Worm (Caenorhabditis elegans) whole organism, young adult: ENCODE measurements around the gene C33H5.2.

ENCODE experiments used
- B0336.3 ChIP-seq: fragments of 200-800 bp; sonication (Bioruptor generic); IDR thresholded peaks from 2 replicates; pipeline ENCODE4 v1.3.6; 2022; ENCODE audit warnings: missing genetic modification characterization, missing compliant biosample characterization
- C17E4.6 ChIP-seq: fragments of 200-800 bp; sonication (Bioruptor generic); IDR thresholded peaks from 2 replicates; pipeline ENCODE4 v1.3.6; 2022; ENCODE audit warnings: missing genetic modification reagents, missing genetic modification characterization, missing compliant biosample characterization
- D2030.7 ChIP-seq: fragments of 200-800 bp; sonication (Bioruptor generic); IDR thresholded peaks from 2 replicates; pipeline ENCODE4 v1.3.6; 2022; ENCODE audit warnings: missing genetic modification reagents, missing genetic modification characterization, missing compliant biosample characterization
- F23B12.7 ChIP-seq: sonication (generic microtip); optimal IDR thresholded peaks from 2 replicates; lab custom pipeline; 2017; ENCODE audit warnings: missing genetic modification characterization, mild to moderate bottlenecking, missing compliant biosample characterization, antibody characterized with exemption, moderate library complexity; ENCODE audit not compliant: insufficient read depth
- F37B4.10 ChIP-seq: fragments of 200-800 bp; sonication (Bioruptor generic); IDR thresholded peaks from 2 replicates; pipeline ENCODE4 v1.3.6; 2022; ENCODE audit warnings: missing genetic modification characterization, missing compliant biosample characterization
- F52B5.7 ChIP-seq: sonication (generic microtip); optimal IDR thresholded peaks from 2 replicates; lab custom pipeline; 2016; ENCODE audit warnings: mild to moderate bottlenecking, missing genetic modification characterization, missing compliant biosample characterization
- F57C9.4 ChIP-seq: sonication (generic microtip); optimal IDR thresholded peaks from 2 replicates; lab custom pipeline; 2017; ENCODE audit warnings: mild to moderate bottlenecking, missing genetic modification characterization, missing compliant biosample characterization
- K12H6.12 ChIP-seq: fragments of 200-800 bp; sonication (Bioruptor generic); optimal IDR thresholded peaks from 2 replicates; lab custom pipeline; 2018; ENCODE audit warnings: mild to moderate bottlenecking, missing genetic modification characterization, missing compliant biosample characterization
- T26A5.8 ChIP-seq: sonication (generic microtip); optimal IDR thresholded peaks from 2 replicates; lab custom pipeline; 2016; ENCODE audit warnings: missing genetic modification characterization, missing compliant biosample characterization
- Y53F4B.3 ChIP-seq: fragments of 200-800 bp; sonication (Bioruptor generic); IDR thresholded peaks from 2 replicates; pipeline ENCODE4 v1.3.6; 2022; ENCODE audit warnings: missing genetic modification reagents, missing genetic modification characterization, missing compliant biosample characterization
- Y79H2A.3 ChIP-seq: fragments of 200-800 bp; sonication (Bioruptor generic); conservative IDR thresholded peaks from 2 replicates; pipeline ENCODE4 v1.3.6; 2022; ENCODE audit warnings: missing genetic modification reagents, missing genetic modification characterization, missing compliant biosample characterization
- ZK185.1 ChIP-seq: sonication (generic microtip); optimal IDR thresholded peaks from 2 replicates; lab custom pipeline; 2016; ENCODE audit warnings: mild to moderate bottlenecking, missing genetic modification characterization, missing compliant biosample characterization; ENCODE audit not compliant: poor library complexity, severe bottlenecking
- atf-7 ChIP-seq: sonication (generic microtip); optimal IDR thresholded peaks from 2 replicates; lab custom pipeline; 2017; ENCODE audit warnings: mild to moderate bottlenecking, missing genetic modification characterization, missing compliant biosample characterization
- cebp-1 ChIP-seq, 2 experiments: fragments of 200-800 bp in 1 of 2; sonication (Bioruptor generic) in 1 of 2; sonication (generic microtip) in 1 of 2; IDR thresholded peaks in 1 of 2; optimal IDR thresholded peaks in 1 of 2; 2 replicates each; pipeline versions ENCODE4 v1.3.6 to Lab custom; 2017 to 2022; ENCODE audit warnings: missing compliant biosample characterization in 2 of 2, missing genetic modification characterization in 2 of 2, mild to moderate bottlenecking in 1 of 2, missing genetic modification reagents in 1 of 2, moderate library complexity in 1 of 2
- ceh-27 ChIP-seq: fragments of 200-800 bp; sonication (Bioruptor generic); optimal IDR thresholded peaks from 2 replicates; lab custom pipeline; 2018; ENCODE audit warnings: mild to moderate bottlenecking, missing genetic modification characterization, moderate library complexity, missing compliant biosample characterization
- dpl-1 ChIP-seq: fragments of 150-350 bp; optimal IDR thresholded peaks from 2 replicates; lab custom pipeline; 2014; ENCODE audit warnings: missing biosample characterization, missing genetic modification reagents, missing genetic modification characterization
- egrh-3 ChIP-seq: fragments of 200-800 bp; sonication (Bioruptor generic); IDR thresholded peaks from 2 replicates; pipeline ENCODE4 v1.3.6; 2022; ENCODE audit warnings: missing genetic modification reagents, missing genetic modification characterization, missing compliant biosample characterization
- ekl-4 ChIP-seq: fragments of 200-800 bp; sonication (Bioruptor generic); IDR thresholded peaks from 2 replicates; pipeline ENCODE4 v1.3.6; 2022; ENCODE audit warnings: missing genetic modification reagents, missing genetic modification characterization, missing compliant biosample characterization
- fkh-3 ChIP-seq: sonication (generic microtip); optimal IDR thresholded peaks from 2 replicates; lab custom pipeline; 2016; ENCODE audit warnings: mild to moderate bottlenecking, missing genetic modification characterization, missing compliant biosample characterization
- hlh-12 ChIP-seq: sonication (generic microtip); optimal IDR thresholded peaks from 2 replicates; lab custom pipeline; 2016; ENCODE audit warnings: missing genetic modification characterization, missing compliant biosample characterization
- hmg-20 ChIP-seq: fragments of 200-800 bp; sonication (Bioruptor generic); IDR thresholded peaks from 2 replicates; pipeline ENCODE4 v1.3.6; 2022; ENCODE audit warnings: missing genetic modification reagents, missing genetic modification characterization, missing compliant biosample characterization
- hrde-1 ChIP-seq: sonication (generic microtip); optimal IDR thresholded peaks from 2 replicates; lab custom pipeline; 2016; ENCODE audit warnings: missing genetic modification characterization, mild to moderate bottlenecking, missing compliant biosample characterization, moderate library complexity, missing genotype, missing genetic modification reagents, borderline replicate concordance
- let-526 ChIP-seq: fragments of 200-800 bp; sonication (Bioruptor generic); IDR thresholded peaks from 2 replicates; pipeline ENCODE4 v1.3.6; 2022; ENCODE audit warnings: missing genetic modification reagents, missing genetic modification characterization, missing compliant biosample characterization
- let-607 ChIP-seq, 2 experiments: fragments of 200-800 bp in 1 of 2; sonication (Bioruptor generic) in 1 of 2; sonication (generic microtip) in 1 of 2; optimal IDR thresholded peaks; 2 replicates each; lab custom pipeline; 2016 to 2018; ENCODE audit warnings: mild to moderate bottlenecking in 2 of 2, missing compliant biosample characterization in 2 of 2, missing genetic modification characterization in 2 of 2, moderate library complexity in 2 of 2, missing genotype in 1 of 2
- lsy-27 ChIP-seq: sonication (generic microtip); optimal IDR thresholded peaks from 2 replicates; lab custom pipeline; 2017; ENCODE audit warnings: missing genetic modification characterization, mild to moderate bottlenecking, missing compliant biosample characterization, antibody characterized with exemption, missing genotype, borderline replicate concordance; ENCODE audit not compliant: insufficient read depth
- madf-10 ChIP-seq: sonication (generic microtip); optimal IDR thresholded peaks from 2 replicates; lab custom pipeline; 2016; ENCODE audit warnings: mild to moderate bottlenecking, missing genetic modification characterization, missing compliant biosample characterization
- madf-8 ChIP-seq: fragments of 200-800 bp; sonication (Bioruptor generic); conservative IDR thresholded peaks from 2 replicates; pipeline ENCODE4 v1.3.6; 2022; ENCODE audit warnings: missing genetic modification reagents, missing genetic modification characterization, missing compliant biosample characterization
- mel-28 ChIP-seq: sonication (generic microtip); optimal IDR thresholded peaks from 2 replicates; lab custom pipeline; 2016; ENCODE audit warnings: borderline replicate concordance, mild to moderate bottlenecking, missing genetic modification characterization, missing compliant biosample characterization
- nfyb-1 ChIP-seq: fragments of 200-800 bp; sonication (Bioruptor generic); IDR thresholded peaks from 2 replicates; pipeline ENCODE4 v1.3.6; 2022; ENCODE audit warnings: missing genetic modification reagents, missing genetic modification characterization, missing compliant biosample characterization
- nhr-27 ChIP-seq: fragments of 200-800 bp; sonication (Bioruptor generic); optimal IDR thresholded peaks from 2 replicates; lab custom pipeline; 2018; ENCODE audit warnings: mild to moderate bottlenecking, missing genetic modification characterization, moderate library complexity, missing compliant biosample characterization
- nhr-80 ChIP-seq: sonication (generic microtip); optimal IDR thresholded peaks from 2 replicates; lab custom pipeline; 2016; ENCODE audit warnings: missing genetic modification characterization, missing compliant biosample characterization
- rpc-1 ChIP-seq, 2 experiments: fragments of 150-350 bp in 1 of 2; sonication (generic microtip) in 1 of 2; optimal IDR thresholded peaks; 2 replicates each; lab custom pipeline; 2014 to 2018; ENCODE audit warnings: missing biosample characterization in 1 of 2, missing genetic modification characterization in 1 of 2, missing genetic modification reagents in 1 of 2, missing genotype in 1 of 2
- sdz-38 ChIP-seq: sonication (generic microtip); optimal IDR thresholded peaks from 2 replicates; lab custom pipeline; 2016; ENCODE audit warnings: missing genotype, missing genetic modification characterization, missing compliant biosample characterization
- sea-2 ChIP-seq: fragments of 200-800 bp; sonication (Bioruptor generic); IDR thresholded peaks from 2 replicates; pipeline ENCODE4 v1.3.6; 2022; ENCODE audit warnings: missing genetic modification characterization, missing compliant biosample characterization
- sptf-2 ChIP-seq: fragments of 200-800 bp; sonication (Bioruptor generic); optimal IDR thresholded peaks from 2 replicates; lab custom pipeline; 2018; ENCODE audit warnings: mild to moderate bottlenecking, missing genetic modification characterization, missing compliant biosample characterization
- unc-130 ChIP-seq: sonication (generic microtip); optimal IDR thresholded peaks from 2 replicates; lab custom pipeline; 2016; ENCODE audit warnings: missing genetic modification reagents, missing genetic modification characterization, missing compliant biosample characterization
- ztf-25 ChIP-seq: fragments of 200-800 bp; sonication (Bioruptor generic); IDR thresholded peaks from 2 replicates; pipeline ENCODE4 v1.3.6; 2022; ENCODE audit warnings: missing genetic modification reagents, missing genetic modification characterization, missing compliant biosample characterization
- ztf-3 ChIP-seq: fragments of 200-800 bp; sonication (Bioruptor generic); optimal IDR thresholded peaks from 2 replicates; lab custom pipeline; 2018; ENCODE audit warnings: mild to moderate bottlenecking, missing genetic modification characterization, missing compliant biosample characterization

Gene C33H5.2

DNA sequence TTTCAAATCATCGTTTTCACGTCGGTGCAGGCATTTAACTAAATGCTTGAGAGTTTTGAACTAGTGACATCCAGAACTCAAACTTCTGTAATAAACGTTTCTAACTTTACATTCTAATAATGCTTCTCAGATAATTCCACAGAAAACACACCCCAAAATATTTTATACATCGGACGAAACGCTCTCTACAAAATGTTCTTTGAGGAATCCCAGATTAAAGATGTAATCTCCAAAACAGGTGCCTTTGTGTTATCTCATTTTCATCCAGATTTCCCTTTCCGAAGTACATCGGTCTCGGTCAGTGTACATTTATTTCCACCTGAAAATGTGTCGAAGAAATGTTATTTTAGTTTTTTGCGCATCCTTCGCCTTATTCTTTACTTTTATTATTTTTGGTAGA, at the start of gene C33H5.2:
TSS of gene C33H5.2 (plus strand) at position 301 of the 400 bp plus-strand sequence.
- TF ChIP-seq sea-2, result no peak
- no peak for TF ChIP-seq egrh-3 (GFP tag; lab: Robert Waterston, UW)
- TF ChIP-seq mel-28, result no peak
- TF ChIP-seq ekl-4, result no peak
- no peak for TF ChIP-seq hmg-20 (GFP tag; lab: Robert Waterston, UW)
- no peak for TF ChIP-seq cebp-1 (GFP tag; IDR thresholded peaks at IDR 0.05; lab: Robert Waterston, UW)
- no peak for TF ChIP-seq cebp-1 (tag; optimal IDR thresholded peaks at IDR 0.05; lab: Kevin White, UChicago)
- no peak for TF ChIP-seq ceh-27 (GFP tag; lab: Kevin White, UChicago)
- TF ChIP-seq Y79H2A.3 (GFP tag; lab: Robert Waterston, UW), result no peak

DNA sequence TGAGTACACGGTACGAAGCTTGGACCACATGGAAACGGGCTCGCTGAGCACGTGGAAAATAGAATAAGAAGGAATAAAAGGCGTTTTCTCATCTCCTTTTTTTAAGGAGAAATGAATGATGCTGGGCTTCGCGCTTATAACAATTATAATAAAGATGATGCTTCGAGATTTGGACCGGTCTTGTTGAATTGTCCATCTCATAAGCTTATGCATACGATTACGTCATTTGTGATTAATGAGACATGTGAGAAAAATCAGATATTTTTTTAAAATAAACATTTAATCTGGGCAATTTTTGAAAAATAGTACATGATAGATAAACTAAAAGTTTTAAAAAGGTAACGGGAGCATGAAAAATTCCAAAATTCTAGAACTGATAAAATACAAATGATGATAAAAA, 47.6 kb upstream of the C33H5.2 start, which contains the start of gene C46A5.4:
TSS of gene C46A5.4 (minus strand) at position 101 of the 400 bp plus-strand sequence.
- TF ChIP-seq F57C9.4 (tag; lab: Kevin White, UChicago) (no peak), sea-2 (no peak), sdz-38 (no peak), T26A5.8 (no peak)

- no peak for TF ChIP-seq rpc-1 (optimal IDR thresholded peaks at IDR 0.05; lab: Kevin White, UChicago)
- TF ChIP-seq rpc-1 (tag; optimal IDR thresholded peaks at IDR 0.05; lab: Kevin White, UChicago), result no peak
- no peak for TF ChIP-seq Y53F4B.3 (GFP tag; lab: Robert Waterston, UW)
- no peak for TF ChIP-seq lsy-27 (tag; lab: Kevin White, UChicago)
- TF ChIP-seq fkh-3 (tag; lab: Kevin White, UChicago), result no peak
- no peak for TF ChIP-seq dpl-1 (GFP tag; lab: Kevin White, UChicago)
- TF ChIP-seq sptf-2, result no peak
- no peak for TF ChIP-seq nfyb-1 (GFP tag; lab: Robert Waterston, UW)
- no peak for TF ChIP-seq ztf-3
- no peak for TF ChIP-seq nhr-27
- no peak for TF ChIP-seq hlh-12 (tag; lab: Kevin White, UChicago)
- TF ChIP-seq atf-7 (tag; lab: Kevin White, UChicago), result no peak
- no peak for TF ChIP-seq madf-10 (tag; lab: Kevin White, UChicago)
- TF ChIP-seq ztf-25, result no peak
- TF ChIP-seq hrde-1 (tag; lab: Kevin White, UChicago), result no peak
- no peak for TF ChIP-seq F37B4.10
- TF ChIP-seq let-526, result no peak
- TF ChIP-seq F52B5.7, result no peak
- TF ChIP-seq D2030.7 (GFP tag; lab: Robert Waterston, UW), result no peak
- no peak for TF ChIP-seq C17E4.6 (GFP tag; lab: Robert Waterston, UW)
- TF ChIP-seq, all 124 proteins: peak for 0
These were observed 45.3 kb upstream of the C33H5.2 start, which contains the start of gene dsb-3 for ce11 chrIV:7759527-7759926. dsb-3 (minus strand) TSS chrIV:7759627.

DNA sequence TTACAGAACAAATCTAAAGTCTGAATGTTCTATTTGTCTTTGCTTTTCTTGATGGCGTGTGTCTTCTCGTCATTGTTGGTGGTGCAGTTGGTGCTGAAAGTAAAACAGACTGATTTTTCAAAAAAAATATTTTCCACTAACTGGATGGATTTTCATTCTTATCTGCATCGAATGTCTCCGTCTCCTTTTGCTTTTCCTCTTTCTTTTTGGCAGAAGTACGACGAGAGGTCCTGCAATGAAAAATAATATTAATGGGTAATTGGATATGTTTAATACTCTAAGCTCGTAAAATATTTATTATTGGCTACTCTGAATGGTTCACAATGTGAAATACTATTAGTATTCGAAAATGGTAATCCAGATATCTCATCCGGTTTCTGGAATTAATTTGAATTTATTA, 44.7 kb upstream of the C33H5.2 start, which contains the start of gene del-7:
TSS of gene del-7 (plus strand) at position 301 of the 400 bp plus-strand sequence.
- TF ChIP-seq ZK185.1 (no peak), madf-8 (GFP tag; lab: Robert Waterston, UW) (no peak), let-607 (tag; optimal IDR thresholded peaks at IDR 0.05; lab: Kevin White, UChicago) (no peak), ztf-25 (no peak), F23B12.7 (tag; lab: Kevin White, UChicago) (no peak), nhr-80 (no peak), unc-130 (GFP tag; lab: Kevin White, UChicago) (no peak), B0336.3 (no peak), K12H6.12 (tag; lab: Kevin White, UChicago) (no peak)
